Worm (Caenorhabditis elegans): Measurements from ENCODE around the gene E02A10.4.

The E02A10.4 gene

DNA sequence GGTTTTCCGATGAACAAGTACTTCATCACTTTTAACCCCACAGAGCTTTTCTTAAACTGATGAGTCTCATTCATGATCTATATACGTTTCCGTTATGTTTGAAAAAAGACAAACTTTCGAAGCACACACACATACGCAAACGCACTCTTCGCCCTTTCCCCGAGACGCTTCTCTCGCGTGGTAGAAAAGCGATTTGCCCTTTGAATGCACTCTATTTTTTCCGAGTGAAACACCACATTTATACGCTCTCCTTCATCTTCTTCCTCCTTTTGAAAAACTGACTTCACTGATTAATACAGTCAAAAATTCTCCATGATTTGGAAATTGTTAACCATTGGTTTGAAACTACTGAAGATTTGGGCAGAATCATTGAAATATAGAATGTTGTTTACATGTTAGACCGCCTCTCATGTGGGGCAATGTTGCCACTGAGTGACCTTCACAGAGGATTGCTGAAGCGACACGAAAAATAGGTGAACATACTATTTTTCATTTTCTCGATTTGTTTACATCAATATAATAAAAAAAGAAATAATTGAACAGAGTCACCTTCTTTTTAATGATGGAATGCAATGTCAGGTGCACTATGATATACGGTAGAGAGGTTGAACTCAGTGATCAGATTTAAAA is 31.2 kb downstream of the E02A10.4 start (continued):
- TF ChIP-seq hrde-1 (tag; optimal IDR thresholded peaks at IDR 0.05; ENCODE audit: borderline replicate concordance) = no peak
- no peak for TF ChIP-seq lsy-27 (tag; optimal IDR thresholded peaks at IDR 0.05; ENCODE audit: borderline replicate concordance, insufficient read depth)
- no peak for TF ChIP-seq cebp-1 (GFP tag; IDR thresholded peaks at IDR 0.05)
- TF ChIP-seq cebp-1 (tag; optimal IDR thresholded peaks at IDR 0.05) = no peak
- no peak for TF ChIP-seq somi-1 (GFP tag; optimal IDR thresholded peaks at IDR 0.05)
- no peak for TF ChIP-seq ztf-25 (GFP tag; IDR thresholded peaks at IDR 0.05)
- TF ChIP-seq lin-26 (GFP tag; IDR thresholded peaks at IDR 0.05) = no peak

DNA sequence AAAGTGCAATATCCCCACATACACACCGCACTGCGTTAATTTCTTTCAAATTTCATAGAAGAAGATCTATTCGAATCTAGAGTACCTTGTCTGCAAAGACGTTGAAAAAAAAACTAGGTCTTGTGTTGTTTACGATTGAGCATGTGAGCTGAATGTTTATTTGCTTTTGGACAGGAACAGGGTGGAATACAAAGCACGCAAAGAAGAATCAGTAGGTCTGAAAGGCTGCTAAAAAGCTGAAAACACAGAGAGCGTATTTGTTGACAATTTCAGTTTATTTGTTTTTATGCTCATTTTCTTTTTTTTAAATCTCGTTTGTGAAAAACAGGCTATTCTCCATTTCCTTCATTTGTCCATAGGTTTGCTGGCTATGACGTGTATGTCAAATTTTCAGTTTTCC is 32.8 kb downstream of the E02A10.4 start:
- no peak for TF ChIP-seq hrde-1 (tag; optimal IDR thresholded peaks at IDR 0.05; ENCODE audit: borderline replicate concordance)
- no peak for TF ChIP-seq lir-1 (GFP tag; conservative IDR thresholded peaks at IDR 0.05)
- TF ChIP-seq dpff-1 (tag; optimal IDR thresholded peaks at IDR 0.05) = no peak
- no peak for TF ChIP-seq F39B2.1 (GFP tag; IDR thresholded peaks at IDR 0.05)
- no peak for TF ChIP-seq aptf-2 (GFP tag; conservative IDR thresholded peaks at IDR 0.05)
- no peak for TF ChIP-seq cebp-2 (GFP tag; IDR thresholded peaks at IDR 0.05)
- no peak for TF ChIP-seq ztf-28 (GFP tag; IDR thresholded peaks at IDR 0.05)
- no peak for TF ChIP-seq B0336.3 (GFP tag; IDR thresholded peaks at IDR 0.05)
- no peak for TF ChIP-seq zfh-2 (GFP tag; conservative IDR thresholded peaks at IDR 0.05)
- TF ChIP-seq Y56A3A.18 (GFP tag; IDR thresholded peaks at IDR 0.05) = no peak
- no peak for TF ChIP-seq nhr-27 (tag; optimal IDR thresholded peaks at IDR 0.05)
- TF ChIP-seq dox-1 (GFP tag; IDR thresholded peaks at IDR 0.05) = no peak

DNA sequence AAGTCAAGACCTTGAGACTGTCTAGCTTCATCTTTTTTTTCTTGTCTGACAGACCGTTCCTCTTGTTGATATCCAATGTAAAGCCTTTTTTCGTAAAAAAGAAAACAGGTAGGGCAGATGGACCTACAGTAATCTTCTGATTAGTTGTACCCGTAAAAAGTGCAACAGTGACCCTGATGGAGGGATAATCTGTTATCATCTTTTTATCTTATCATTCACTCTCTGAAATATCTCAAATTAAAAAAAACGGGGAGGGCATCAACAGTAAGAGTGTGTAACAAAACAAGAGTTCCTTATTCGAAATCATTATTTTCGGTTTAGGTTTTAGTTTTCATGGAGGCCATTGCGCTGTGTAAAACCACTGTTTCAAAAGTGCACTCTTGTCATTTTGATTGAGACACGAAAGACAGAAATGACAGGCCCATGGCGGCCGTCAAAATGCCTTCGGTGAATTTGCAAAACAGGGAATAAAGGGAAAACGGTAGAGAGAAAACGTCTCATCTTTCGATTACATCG is 34.1 kb downstream of the E02A10.4 start:
- TF ChIP-seq T26A5.8 (tag; optimal IDR thresholded peaks at IDR 0.05) (no peak), nhr-80 (tag; optimal IDR thresholded peaks at IDR 0.05) (peak; percentile 7)

DNA sequence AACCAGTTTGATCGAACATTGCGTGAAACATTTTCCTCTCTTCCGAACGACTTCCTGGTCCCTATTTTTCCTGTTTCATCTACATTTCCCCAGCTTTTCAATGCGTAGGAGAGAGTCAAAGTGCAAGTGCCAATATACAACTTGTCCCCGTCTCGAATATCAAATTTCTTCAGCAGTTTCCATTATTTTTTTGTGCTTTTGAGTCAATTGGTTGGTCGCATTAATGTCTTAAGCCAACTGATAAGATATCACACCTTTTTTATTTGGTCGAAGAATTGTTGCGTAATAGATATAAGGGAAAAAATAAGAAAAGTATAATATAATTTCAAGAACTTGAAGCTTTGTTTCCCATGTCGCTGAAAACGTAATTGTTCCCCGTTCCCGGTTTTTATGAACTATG is 35.4 kb downstream of the E02A10.4 start:
- TF ChIP-seq nhr-80 (tag; optimal IDR thresholded peaks at IDR 0.05) (peak; percentile 65), ekl-4 (GFP tag; IDR thresholded peaks at IDR 0.05) (no peak)

DNA sequence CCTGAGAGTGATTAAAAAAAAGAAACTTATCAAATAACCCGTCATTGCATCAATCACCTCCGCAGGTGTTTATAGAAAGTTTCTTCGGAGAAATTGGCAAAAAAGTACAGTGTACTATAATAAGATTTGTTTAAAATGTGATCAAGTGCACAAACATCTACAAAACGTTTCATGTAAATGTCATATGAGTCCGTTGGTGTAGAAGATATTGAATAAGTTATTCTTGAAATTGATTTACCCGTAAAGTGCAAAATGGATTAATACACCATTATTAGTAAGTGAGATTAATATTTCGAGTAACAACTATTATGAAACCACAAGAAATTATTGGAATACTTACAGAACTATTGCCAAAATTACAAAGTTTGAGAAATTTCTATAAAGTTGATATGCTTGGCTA is 36.7 kb downstream of the E02A10.4 start:
- TF ChIP-seq lin-40 (tag; optimal IDR thresholded peaks at IDR 0.05) (no peak), snpc-3.4 (tag; optimal IDR thresholded peaks at IDR 0.05) (no peak), athp-1 (tag; optimal IDR thresholded peaks at IDR 0.05) (no peak), fkh-3 (tag; optimal IDR thresholded peaks at IDR 0.05) (no peak), rec-8 (tag; optimal IDR thresholded peaks at IDR 0.05) (no peak), bed-2 (GFP tag; IDR thresholded peaks at IDR 0.05) (no peak), nhr-80 (tag; optimal IDR thresholded peaks at IDR 0.05) (no peak), Y79H2A.3 (GFP tag; conservative IDR thresholded peaks at IDR 0.05) (no peak), him-1 (tag; optimal IDR thresholded peaks at IDR 0.05) (no peak), madf-6 (GFP tag; IDR thresholded peaks at IDR 0.05) (no peak), dox-1 (GFP tag; IDR thresholded peaks at IDR 0.05) (no peak), tbp1 (GFP tag; optimal IDR thresholded peaks at IDR 0.05) (no peak), ztf-25 (GFP tag; IDR thresholded peaks at IDR 0.05) (no peak), mcd-1 (GFP tag; IDR thresholded peaks at IDR 0.05) (no peak), F52B5.7 (tag; optimal IDR thresholded peaks at IDR 0.05) (no peak), B0336.3 (GFP tag; IDR thresholded peaks at IDR 0.05) (no peak), dpl-1 (GFP tag; optimal IDR thresholded peaks at IDR 0.05) (no peak)
